Worm (Caenorhabditis elegans): ENCODE data around the gene F01D4.8.

ce11 chrIV:10469494-10469893 is 16.6 kb upstream of the F01D4.8 start, which contains the start of gene ugt-44:
- no peak for TF ChIP-seq mab-5 (tag; optimal IDR thresholded peaks at IDR 0.05)
- no peak for TF ChIP-seq sptf-1 (tag; optimal IDR thresholded peaks at IDR 0.05)
- TF ChIP-seq bed-3 (GFP tag; optimal IDR thresholded peaks at IDR 0.05): no peak
- no peak for TF ChIP-seq pha-4 (tag; optimal IDR thresholded peaks at IDR 0.05)
- TF ChIP-seq nhr-12 (tag; optimal IDR thresholded peaks at IDR 0.05): no peak
- no peak for TF ChIP-seq nhr-76 (tag; optimal IDR thresholded peaks at IDR 0.05)
